Worm (Caenorhabditis elegans) whole organism, L3 larva: ENCODE measurements around the gene daf-28.

Source experiments
- elt-1 ChIP-seq: fragments of 150-350 bp; optimal IDR thresholded peaks from 2 replicates; lab custom pipeline; 2014; ENCODE audit warnings: missing biosample characterization, missing genetic modification characterization
- nhr-12 ChIP-seq: fragments of 150-350 bp; optimal IDR thresholded peaks from 2 replicates; lab custom pipeline; 2014; ENCODE audit warnings: missing biosample characterization, missing genetic modification characterization
- pqm-1 ChIP-seq: fragments of 150-350 bp; optimal IDR thresholded peaks from 2 replicates; lab custom pipeline; 2017; ENCODE audit warnings: missing biosample characterization, missing genetic modification characterization, inconsistent platforms
- ztf-4 ChIP-seq: fragments of 150-350 bp; optimal IDR thresholded peaks from 2 replicates; lab custom pipeline; 2014; ENCODE audit warnings: missing biosample characterization, missing genetic modification characterization

DNA sequence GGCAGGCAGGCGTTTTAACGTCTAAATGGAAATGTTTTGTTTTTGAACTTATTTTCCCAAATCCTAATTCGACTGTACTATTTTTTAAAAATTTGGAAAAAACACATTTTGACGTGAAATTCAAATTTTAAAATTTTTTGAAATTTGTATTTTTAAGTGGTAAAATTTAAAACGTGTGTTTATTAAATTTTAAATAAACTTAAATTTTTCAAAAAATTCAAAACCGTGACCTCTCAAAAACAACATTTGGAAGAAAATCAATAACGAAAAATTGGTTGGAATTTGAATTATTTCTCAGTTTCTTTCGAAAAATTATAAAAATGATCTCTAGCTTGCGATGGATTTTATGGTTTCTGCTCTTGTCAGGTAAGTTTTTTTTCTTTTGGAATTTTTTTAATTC, 42.4 kb downstream of the daf-28 start, which contains the start of gene Y116F11B.8:
- TF ChIP-seq nhr-12 (tag; lab: Kevin White, UChicago) (no peak), pqm-1 (no peak), ztf-4 (no peak), elt-1 (tag; lab: Kevin White, UChicago) (no peak)
